Fruit fly (Drosophila melanogaster) whole organism, embryonic: Measurements from ENCODE around the gene CstF64.

Experiments
- CG10274 ChIP-seq: fragments of 200-800 bp; sonication (Bioruptor generic); optimal IDR thresholded peaks from 3 replicates; lab custom pipeline; 2017; ENCODE audit warnings: missing biosample characterization, mild to moderate bottlenecking, missing genetic modification characterization
- CG11093 ChIP-seq: fragments of 200-800 bp; sonication (Bioruptor generic); IDR thresholded peaks from 3 replicates; pipeline ENCODE4 v1.3.6; 2022; ENCODE audit warnings: missing biosample characterization, missing genetic modification characterization
- CG12299 ChIP-seq: fragments of 200-800 bp; sonication (Bioruptor generic); optimal IDR thresholded peaks from 2 replicates; lab custom pipeline; 2018; ENCODE audit warnings: missing biosample characterization, mild to moderate bottlenecking, missing genetic modification characterization
- CG12659 ChIP-seq: fragments of 200-800 bp; sonication (Bioruptor generic); optimal IDR thresholded peaks from 3 replicates; lab custom pipeline; 2017; ENCODE audit warnings: mild to moderate bottlenecking, missing biosample characterization, missing genetic modification reagents, missing genetic modification characterization
- CG1602 ChIP-seq: fragments of 200-800 bp; sonication (Bioruptor generic); optimal IDR thresholded peaks from 3 replicates; lab custom pipeline; 2016; ENCODE audit warnings: missing biosample characterization, missing genetic modification characterization
- CG17359 ChIP-seq: fragments of 200-800 bp; sonication (Bioruptor generic); optimal IDR thresholded peaks from 3 replicates; lab custom pipeline; 2018; ENCODE audit warnings: missing biosample characterization, mild to moderate bottlenecking, missing genetic modification characterization, moderate library complexity
- CG30020 ChIP-seq: fragments of 200-800 bp; optimal IDR thresholded peaks from 2 replicates; lab custom pipeline; 2019; ENCODE audit warnings: missing biosample characterization, mild to moderate bottlenecking, missing genetic modification characterization, moderate library complexity
- CG3065 ChIP-seq: fragments of 200-800 bp; sonication (Bioruptor generic); optimal IDR thresholded peaks from 2 replicates; lab custom pipeline; 2016; ENCODE audit warnings: missing biosample characterization, missing genetic modification characterization
- CG32767 ChIP-seq: fragments of 200-800 bp; sonication (Bioruptor generic); IDR thresholded peaks from 2 replicates; pipeline ENCODE4 v1.3.6; 2022; ENCODE audit warnings: missing biosample characterization, missing genetic modification characterization
- CG33213 ChIP-seq: fragments of 200-800 bp; sonication (Bioruptor generic); optimal IDR thresholded peaks from 3 replicates; lab custom pipeline; 2016; ENCODE audit warnings: missing biosample characterization, missing genetic modification characterization
- CG34422 ChIP-seq: fragments of 200-800 bp; sonication (Bioruptor generic); IDR thresholded peaks from 3 replicates; pipeline ENCODE4 v1.3.6; 2022; ENCODE audit warnings: missing biosample characterization, missing genetic modification characterization
- CG6654 ChIP-seq: fragments of 200-800 bp; sonication (Bioruptor generic); optimal IDR thresholded peaks from 2 replicates; lab custom pipeline; 2017; ENCODE audit warnings: missing biosample characterization, mild to moderate bottlenecking, missing genetic modification characterization
- CG7271 ChIP-seq: fragments of 200-800 bp; sonication (Bioruptor generic); optimal IDR thresholded peaks from 2 replicates; lab custom pipeline; 2018; ENCODE audit warnings: missing biosample characterization, mild to moderate bottlenecking, missing genetic modification characterization, moderate library complexity
- CTCF ChIP-seq: fragments of 200-800 bp; sonication (Bioruptor generic); optimal IDR thresholded peaks from 2 replicates; lab custom pipeline; 2017; ENCODE audit warnings: missing biosample characterization, mild to moderate bottlenecking, missing genetic modification characterization, moderate library complexity
- CoRest ChIP-seq: fragments of 200-800 bp; sonication (Bioruptor generic); optimal IDR thresholded peaks from 3 replicates; lab custom pipeline; 2018; ENCODE audit warnings: missing biosample characterization, mild to moderate bottlenecking, missing genetic modification characterization, moderate library complexity
- D ChIP-seq, 2 experiments: fragments of 200-800 bp in 1 of 2; fragments of >200 bp in 1 of 2; sonication (Bioruptor generic) in 1 of 2; optimal IDR thresholded peaks; 2 replicates in 1 of 2; 3 replicates in 1 of 2; lab custom pipeline; 2017; ENCODE audit warnings: mild to moderate bottlenecking in 1 of 2, missing biosample characterization in 1 of 2, missing genetic modification characterization in 1 of 2, missing genetic modification reagents in 1 of 2
- Doc2 ChIP-seq: fragments of 200-800 bp; sonication (Bioruptor generic); IDR thresholded peaks from 2 replicates; pipeline ENCODE4 v1.3.6; 2022; ENCODE audit warnings: missing biosample characterization, missing genetic modification characterization
- Dref ChIP-seq: fragments of 200-800 bp; sonication (Bioruptor generic); IDR thresholded peaks from 2 replicates; pipeline ENCODE4 v1.3.6; 2022; ENCODE audit warnings: missing biosample characterization, missing genetic modification characterization
- H2.0 ChIP-seq: fragments of 200-800 bp; sonication (Bioruptor generic); IDR thresholded peaks from 2 replicates; pipeline ENCODE4 v1.3.6; 2022; ENCODE audit warnings: missing biosample characterization, missing genetic modification characterization
- Hr3 ChIP-seq: fragments of 200-800 bp; sonication (Bioruptor generic); optimal IDR thresholded peaks from 3 replicates; lab custom pipeline; 2016; ENCODE audit warnings: missing biosample characterization, missing genetic modification characterization
- Kr ChIP-seq: fragments of 200-800 bp; sonication (Bioruptor generic); optimal IDR thresholded peaks from 2 replicates; lab custom pipeline; 2017; ENCODE audit warnings: missing biosample characterization, mild to moderate bottlenecking, missing genetic modification characterization
- Nf-YA ChIP-seq: fragments of 200-800 bp; sonication (Bioruptor generic); IDR thresholded peaks from 2 replicates; pipeline ENCODE4 v1.3.6; 2022; ENCODE audit warnings: missing biosample characterization, missing genetic modification characterization
- Nf-YC ChIP-seq: fragments of 200-800 bp; optimal IDR thresholded peaks from 3 replicates; lab custom pipeline; 2019; ENCODE audit warnings: missing biosample characterization, mild to moderate bottlenecking, missing genetic modification characterization, moderate library complexity
- Sry-δ ChIP-seq: fragments of 200-800 bp; sonication (Bioruptor generic); optimal IDR thresholded peaks from 2 replicates; lab custom pipeline; 2016; ENCODE audit warnings: missing biosample characterization, missing genetic modification characterization
- ab ChIP-seq: fragments of 200-800 bp; sonication (Bioruptor generic); optimal IDR thresholded peaks from 2 replicates; lab custom pipeline; 2016; ENCODE audit warnings: missing biosample characterization, missing genetic modification characterization
- btn ChIP-seq: fragments of 200-800 bp; sonication (Bioruptor generic); optimal IDR thresholded peaks from 2 replicates; lab custom pipeline; 2016; ENCODE audit warnings: missing biosample characterization, missing genetic modification characterization
- gt ChIP-seq: fragments of 200-800 bp; sonication (Bioruptor generic); IDR thresholded peaks from 2 replicates; pipeline ENCODE4 v1.3.6; 2022; ENCODE audit warnings: missing biosample characterization, missing genetic modification characterization
- h ChIP-seq: fragments of >200 bp; optimal IDR thresholded peaks from 2 replicates; lab custom pipeline; 2017
- hkb ChIP-seq, 2 experiments: fragments of 200-800 bp in 1 of 2; fragments of >200 bp in 1 of 2; sonication (Bioruptor generic) in 1 of 2; IDR thresholded peaks in 1 of 2; optimal IDR thresholded peaks in 1 of 2; 2 replicates each; pipeline versions ENCODE4 v1.3.6 to Lab custom; 2017 to 2022; ENCODE audit warnings: missing biosample characterization in 1 of 2, missing genetic modification characterization in 1 of 2
- insv ChIP-seq, 2 experiments: fragments of 200-800 bp; sonication (Bioruptor generic); optimal IDR thresholded peaks; 3 replicates each; lab custom pipeline; 2016 to 2018; ENCODE audit warnings: missing biosample characterization in 2 of 2, missing genetic modification characterization in 2 of 2
- lmd ChIP-seq: fragments of 200-800 bp; sonication (Bioruptor generic); IDR thresholded peaks from 2 replicates; pipeline ENCODE4 v1.3.6; 2022; ENCODE audit warnings: missing biosample characterization, missing genetic modification characterization
- oc ChIP-seq: fragments of 200-800 bp; sonication (Bioruptor generic); optimal IDR thresholded peaks from 2 replicates; lab custom pipeline; 2018; ENCODE audit warnings: missing biosample characterization, mild to moderate bottlenecking, missing genetic modification characterization, moderate library complexity
- onecut ChIP-seq: fragments of 200-800 bp; sonication (Bioruptor generic); IDR thresholded peaks from 2 replicates; pipeline ENCODE4 v1.3.6; 2022; ENCODE audit warnings: missing biosample characterization, missing genetic modification characterization
- prd ChIP-seq, 3 experiments: fragments of >200 bp in 2 of 3; fragments of 200-800 bp in 1 of 3; sonication (Bioruptor generic) in 1 of 3; optimal IDR thresholded peaks in 2 of 3; IDR thresholded peaks in 1 of 3; 2 replicates in 2 of 3; 3 replicates in 1 of 3; pipeline versions ENCODE4 v1.3.6 to Lab custom; 2017 to 2022; ENCODE audit warnings: missing biosample characterization in 1 of 3, missing genetic modification characterization in 1 of 3
- rib ChIP-seq: fragments of 200-800 bp; sonication (Bioruptor generic); IDR thresholded peaks from 2 replicates; pipeline ENCODE4 v1.3.6; 2022; ENCODE audit warnings: missing biosample characterization, missing genetic modification characterization
- ro ChIP-seq: fragments of 200-800 bp; sonication (Bioruptor generic); IDR thresholded peaks from 2 replicates; pipeline ENCODE4 v1.3.6; 2022; ENCODE audit warnings: missing biosample characterization, missing genetic modification characterization
- slp2 ChIP-seq: fragments of 200-800 bp; sonication (Bioruptor generic); optimal IDR thresholded peaks from 2 replicates; lab custom pipeline; 2016; ENCODE audit warnings: missing biosample characterization, missing genetic modification characterization
- so ChIP-seq: fragments of 200-800 bp; sonication (Bioruptor generic); IDR thresholded peaks from 3 replicates; pipeline ENCODE4 v1.3.6; 2022; ENCODE audit warnings: missing biosample characterization, missing genetic modification characterization
- sqz ChIP-seq: fragments of 200-800 bp; sonication (Bioruptor generic); optimal IDR thresholded peaks from 3 replicates; lab custom pipeline; 2018; ENCODE audit warnings: missing biosample characterization, mild to moderate bottlenecking, missing genetic modification characterization
- ssp ChIP-seq: fragments of 200-800 bp; sonication (Bioruptor generic); IDR thresholded peaks from 2 replicates; pipeline ENCODE4 v1.3.6; 2022; ENCODE audit warnings: missing biosample characterization, missing genetic modification characterization
- tup ChIP-seq: fragments of 200-800 bp; sonication (Bioruptor generic); optimal IDR thresholded peaks from 2 replicates; lab custom pipeline; 2016; ENCODE audit warnings: missing biosample characterization, mild to moderate bottlenecking, missing genetic modification characterization, moderate library complexity
- yki ChIP-seq: fragments of >200 bp; optimal IDR thresholded peaks from 3 replicates; lab custom pipeline; 2018

CstF64 gene

dm6 chr3R:18658945-18659642, at the start of gene CstF64, which contains the start of gene CG31224 (continued):
- TF ChIP-seq Hr3 (peak; percentile 88), slp2 (GFP tag; lab: Kevin White, UChicago) (peak; percentile 79), ab (peak; percentile 1), Nf-YA (GFP tag; lab: Robert Waterston, UW) (no peak), lmd (peak; percentile 80), CG12659 (GFP tag; lab: Kevin White, UChicago) (peak; percentile 90), Sry-δ (GFP tag; lab: Kevin White, UChicago) (peak; percentile 75), oc (tag; lab: Kevin White, UChicago) (peak; percentile 67), rib (GFP tag; lab: Robert Waterston, UW) (0 out of 2 replicates have a peak, but pooled peaks have one; percentile 44), tup (peak; percentile 71), CG12299 (tag; lab: Kevin White, UChicago) (peak; percentile 54), CG10274 (GFP tag; lab: Kevin White, UChicago) (peak; percentile 49), btn (GFP tag; lab: Kevin White, UChicago) (peak; percentile 79), CG3065 (GFP tag; lab: Kevin White, UChicago) (peak; percentile 42), Nf-YC (no peak), Doc2 (GFP tag; lab: Robert Waterston, UW) (peak; percentile 18; the same call in 1 of the 2 replicates), H2.0 (GFP tag; lab: Robert Waterston, UW) (peak; percentile 75), CG1602 (GFP tag; lab: Kevin White, UChicago) (peak; percentile 89), CoRest (tag; lab: Kevin White, UChicago) (peak; percentile 87), ssp (GFP tag; lab: Robert Waterston, UW) (peak; percentile 77), CG17359 (tag; lab: Kevin White, UChicago) (peak; percentile 83), h (lab: Kevin White, UChicago) (no peak), Dref (GFP tag; lab: Robert Waterston, UW) (peak; percentile 40), CG33213 (GFP tag; lab: Kevin White, UChicago) (peak; percentile 88), insv (GFP tag; optimal IDR thresholded peaks at IDR 0.05; lab: Kevin White, UChicago) (peak in 1 of 2 experiments; percentile 49), hkb (optimal IDR thresholded peaks at IDR 0.05; lab: Kevin White, UChicago) (peak; percentile 80), hkb (GFP tag; IDR thresholded peaks at IDR 0.05; lab: Robert Waterston, UW) (peak; percentile 76), sqz (GFP tag; lab: Kevin White, UChicago) (no peak), gt (GFP tag; lab: Robert Waterston, UW) (peak; percentile 41; the same call in 1 of the 2 replicates), CG34422 (GFP tag; lab: Robert Waterston, UW) (peak; percentile 79; the same call in 1 of the 3 replicates), CG11093 (GFP tag; lab: Robert Waterston, UW) (peak; percentile 73; the same call in 2 of the 3 replicates), so (GFP tag; lab: Robert Waterston, UW) (peak; percentile 76), prd (optimal IDR thresholded peaks at IDR 0.05; lab: Kevin White, UChicago) (no peak), prd (GFP tag; IDR thresholded peaks at IDR 0.05; lab: Robert Waterston, UW) (peak; percentile 89), D (optimal IDR thresholded peaks at IDR 0.05; lab: Kevin White, UChicago) (no peak), D (GFP tag; optimal IDR thresholded peaks at IDR 0.05; lab: Kevin White, UChicago) (peak; percentile 67), CG32767 (peak; percentile 66; the same call in 1 of the 2 replicates), Kr (GFP tag; lab: Kevin White, UChicago) (no peak), CG6654 (GFP tag; lab: Kevin White, UChicago) (peak; percentile 42), CG7271 (peak; percentile 3), yki (lab: Kevin White, UChicago) (no peak), CG30020 (peak; percentile 76), onecut (GFP tag; lab: Robert Waterston, UW) (peak; percentile 15; the same call in 1 of the 2 replicates), ro (GFP tag; lab: Robert Waterston, UW) (peak; percentile 68), CTCF (no peak)
